Worm (Caenorhabditis elegans) whole organism, young adult: Measurements from ENCODE around the gene F36D3.14.

Experiments used
- K11D2.4 ChIP-seq: fragments of 200-800 bp; sonication (Bioruptor generic); IDR thresholded peaks from 2 replicates; pipeline ENCODE4 v1.3.6; 2022; ENCODE audit warnings: missing genetic modification reagents, missing genetic modification characterization, missing compliant biosample characterization
- bed-2 ChIP-seq: fragments of 200-800 bp; sonication (Bioruptor generic); IDR thresholded peaks from 2 replicates; pipeline ENCODE4 v1.3.6; 2022; ENCODE audit warnings: missing genetic modification reagents, missing genetic modification characterization, missing compliant biosample characterization
- snpc-3.4 ChIP-seq: sonication (generic microtip); optimal IDR thresholded peaks from 2 replicates; lab custom pipeline; 2017; ENCODE audit warnings: missing genetic modification characterization, mild to moderate bottlenecking, missing compliant biosample characterization, antibody characterized with exemption, moderate library complexity, missing genotype, missing genetic modification reagents
- snpc-4 ChIP-seq, 5 experiments: fragments of 150-350 bp in 1 of 5; sonication (generic microtip) in 4 of 5; optimal IDR thresholded peaks; 2 replicates each; lab custom pipeline; 2014 to 2018; ENCODE audit warnings: missing genetic modification characterization in 5 of 5, missing biosample characterization in 3 of 5, antibody characterized with exemption in 2 of 5, mild to moderate bottlenecking in 2 of 5, missing compliant biosample characterization in 2 of 5, missing genotype in 2 of 5, moderate library complexity in 2 of 5, missing genetic modification reagents in 1 of 5
- unc-62 ChIP-seq: fragments of 150-350 bp; optimal IDR thresholded peaks from 2 replicates; lab custom pipeline; 2014; ENCODE audit warnings: missing biosample characterization, missing genetic modification reagents, missing genetic modification characterization
- ztf-28 ChIP-seq: fragments of 200-800 bp; sonication (Bioruptor generic); IDR thresholded peaks from 2 replicates; pipeline ENCODE4 v1.3.6; 2022; ENCODE audit warnings: missing genetic modification reagents, missing genetic modification characterization, missing compliant biosample characterization

DNA sequence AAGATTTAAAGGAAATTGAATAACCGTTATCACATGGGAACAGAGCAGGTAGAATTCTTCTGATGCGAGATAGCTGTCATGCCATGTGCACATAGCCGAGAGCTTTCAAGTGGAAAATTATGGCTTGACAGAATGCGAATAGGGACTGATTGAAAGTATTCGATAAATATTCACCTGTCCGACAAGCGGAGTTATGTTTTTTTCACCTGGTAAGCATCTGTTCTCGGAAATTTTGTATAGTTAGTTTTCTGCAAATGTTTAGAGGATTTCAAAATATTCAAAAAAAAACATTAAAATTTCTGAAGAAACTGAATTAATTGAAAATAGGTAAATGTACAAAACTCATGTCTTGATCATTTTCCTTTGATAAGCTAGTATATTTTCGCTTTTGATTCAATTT lies 5.6 kb downstream of the F36D3.14 start, which contains the start of gene srh-136:
- TF ChIP-seq snpc-4 (GFP tag; optimal IDR thresholded peaks at IDR 0.05; lab: Kevin White, UChicago) (no peak), snpc-4 (tag; optimal IDR thresholded peaks at IDR 0.05; lab: Kevin White, UChicago) (no peak), snpc-3.4 (tag; lab: Kevin White, UChicago) (no peak), K11D2.4 (no peak), bed-2 (GFP tag; lab: Robert Waterston, UW) (no peak), unc-62 (GFP tag; lab: Kevin White, UChicago) (no peak), ztf-28 (no peak)
